Worm (Caenorhabditis elegans) whole organism, L3 larva: ENCODE data around the gene F21C10.9.

Experiments
- ceh-82 ChIP-seq: fragments of 150-350 bp; optimal IDR thresholded peaks from 2 replicates; lab custom pipeline; 2014; ENCODE audit warnings: missing biosample characterization, missing genetic modification characterization
- elt-2 ChIP-seq: sonication (generic microtip); optimal IDR thresholded peaks from 2 replicates; lab custom pipeline; 2016; ENCODE audit warnings: missing genetic modification reagents, mild to moderate bottlenecking, missing genetic modification characterization, missing compliant biosample characterization
- fos-1 ChIP-seq: fragments of 150-350 bp; optimal IDR thresholded peaks from 2 replicates; lab custom pipeline; 2014; ENCODE audit warnings: missing biosample characterization, missing genetic modification characterization
- hmg-11 ChIP-seq: sonication (generic microtip); optimal IDR thresholded peaks from 2 replicates; lab custom pipeline; 2016; ENCODE audit warnings: missing genetic modification characterization, missing compliant biosample characterization
- nhr-23 ChIP-seq: fragments of 150-350 bp; optimal IDR thresholded peaks from 2 replicates; lab custom pipeline; 2014; ENCODE audit warnings: missing biosample characterization, missing genetic modification reagents, missing genetic modification characterization
- nhr-76 ChIP-seq: fragments of 150-350 bp; sonication (generic microtip); optimal IDR thresholded peaks from 5 replicates; lab custom pipeline; 2014; ENCODE audit warnings: missing biosample characterization, missing genetic modification characterization
- unc-62 ChIP-seq: fragments of 150-350 bp; sonication (generic microtip); optimal IDR thresholded peaks from 4 replicates; lab custom pipeline; 2014; ENCODE audit warnings: missing biosample characterization, missing genetic modification reagents, missing genetic modification characterization

- TF ChIP-seq unc-62 (GFP tag; lab: Kevin White, UChicago), result no peak
- TF ChIP-seq nhr-76 (tag; lab: Kevin White, UChicago), result no peak
- TF ChIP-seq hmg-11 (tag; lab: Kevin White, UChicago), result no peak
- no peak for TF ChIP-seq elt-2 (tag; lab: Kevin White, UChicago)
- TF ChIP-seq nhr-23, result no peak
- TF ChIP-seq ceh-82 (tag; lab: Kevin White, UChicago), result no peak
- no peak for TF ChIP-seq fos-1 (tag; lab: Kevin White, UChicago)
Measured at ce11 chrV:9112467-9112866, 14.0 kb upstream of the F21C10.9 start, which contains the start of gene F21C10.7.
